Worm (Caenorhabditis elegans) whole organism, midembryonic: ENCODE results near the gene ZK1320.2.

Experiments used
- T22C8.4 ChIP-seq: fragments of 200-800 bp; sonication (Bioruptor generic); IDR thresholded peaks from 2 replicates; pipeline ENCODE4 v1.3.6; 2022; ENCODE audit warnings: missing genetic modification characterization, missing compliant biosample characterization
- flt-1 ChIP-seq: fragments of 200-800 bp; sonication (Bioruptor generic); IDR thresholded peaks from 2 replicates; pipeline ENCODE4 v1.3.6; 2022; ENCODE audit warnings: missing genetic modification characterization, missing compliant biosample characterization
- med-1 ChIP-seq: sonication (generic microtip); optimal IDR thresholded peaks from 2 replicates; lab custom pipeline; 2017; ENCODE audit warnings: missing genetic modification characterization, mild to moderate bottlenecking, missing compliant biosample characterization, antibody characterized with exemption, missing genetic modification reagents; ENCODE audit not compliant: insufficient read depth
- ref-1 ChIP-seq: fragments of 200-800 bp; sonication (Bioruptor generic); conservative IDR thresholded peaks from 2 replicates; pipeline ENCODE4 v1.3.6; 2022; ENCODE audit warnings: missing genetic modification reagents, missing genetic modification characterization, missing compliant biosample characterization
- ztf-23 ChIP-seq: fragments of 200-800 bp; sonication (Bioruptor generic); IDR thresholded peaks from 2 replicates; pipeline ENCODE4 v1.3.6; 2022; ENCODE audit warnings: missing genetic modification reagents, missing genetic modification characterization, missing compliant biosample characterization
- ztf-29 ChIP-seq: fragments of 200-800 bp; sonication (Bioruptor generic); IDR thresholded peaks from 2 replicates; pipeline ENCODE4 v1.3.6; 2022; ENCODE audit warnings: missing genetic modification reagents, missing genetic modification characterization, missing compliant biosample characterization

- TF ChIP-seq flt-1 (GFP tag; lab: Robert Waterston, UW), result no peak
- no peak for TF ChIP-seq ref-1 (GFP tag; lab: Robert Waterston, UW)
- no peak for TF ChIP-seq med-1 (GFP tag; lab: Kevin White, UChicago)
- TF ChIP-seq ztf-29 (GFP tag; lab: Robert Waterston, UW), result no peak
- no peak for TF ChIP-seq ztf-23
- TF ChIP-seq T22C8.4, result no peak
These were observed 7.1 kb downstream of the ZK1320.2 start, which contains the start of gene ZK1307.4 for ce11 chrII:9651700-9652099.
